Fruit fly (Drosophila melanogaster): ENCODE results near the gene CG42526.

The CG42526 gene

dm6 chr3L:9455819-9456388 lies 20.7 kb upstream of the CG42526 start, which contains the start of the genes phol and CG3552 (continued):
- TF ChIP-seq ac (GFP tag; optimal IDR thresholded peaks at IDR 0.05): no peak
- TF ChIP-seq sima (GFP tag; optimal IDR thresholded peaks at IDR 0.05): no peak
- no peak for TF ChIP-seq tio (GFP tag; optimal IDR thresholded peaks at IDR 0.05)
- peak; percentile 97 for TF ChIP-seq CG17186 (GFP tag; optimal IDR thresholded peaks at IDR 0.05)
- TF ChIP-seq CG2120 (GFP tag; optimal IDR thresholded peaks at IDR 0.05): peak; percentile 40
- TF ChIP-seq CG4617 (GFP tag; optimal IDR thresholded peaks at IDR 0.05; ENCODE audit: borderline replicate concordance): peak; percentile 92
- no peak for TF ChIP-seq CG12104 (GFP tag; optimal IDR thresholded peaks at IDR 0.05)
- TF ChIP-seq insv (GFP tag; optimal IDR thresholded peaks at IDR 0.05): peak in 1 of 2 experiments; percentile 17
- peak; percentile 45; the same call in 1 of the 3 replicates for TF ChIP-seq hb (GFP tag; IDR thresholded peaks at IDR 0.05; ENCODE audit: partially characterized antibody)
- no peak for TF ChIP-seq Stat92E (GFP tag; optimal IDR thresholded peaks at IDR 0.05)
- 0 out of 2 replicates have a peak, but pooled peaks have one; percentile 27 for TF ChIP-seq bbx (GFP tag; IDR thresholded peaks at IDR 0.05; ENCODE audit: partially characterized antibody)
- TF ChIP-seq Hmx (GFP tag; optimal IDR thresholded peaks at IDR 0.05): no peak
- TF ChIP-seq CG1603 (tag; optimal IDR thresholded peaks at IDR 0.05): peak; percentile 73
- TF ChIP-seq E2f1 (GFP tag; IDR thresholded peaks at IDR 0.05): no peak
- no peak for TF ChIP-seq zen2 (GFP tag; IDR thresholded peaks at IDR 0.05; ENCODE audit: partially characterized antibody)
- no peak for TF ChIP-seq pb (GFP tag; optimal IDR thresholded peaks at IDR 0.05)
- TF ChIP-seq fru (optimal IDR thresholded peaks at IDR 0.05): no peak
- TF ChIP-seq CG13296 (GFP tag; optimal IDR thresholded peaks at IDR 0.05): peak; percentile 9
- no peak for TF ChIP-seq CG11695 (GFP tag; IDR thresholded peaks at IDR 0.05)
- no peak for TF ChIP-seq CG2889 (GFP tag; IDR thresholded peaks at IDR 0.05)
- TF ChIP-seq Dp (GFP tag; optimal IDR thresholded peaks at IDR 0.05): peak; percentile 48
- TF ChIP-seq MBD-R2 (GFP tag; IDR thresholded peaks at IDR 0.05): peak; percentile 66
- TF ChIP-seq Ets65A (GFP tag): no peak
- no peak for TF ChIP-seq Asciz (GFP tag; optimal IDR thresholded peaks at IDR 0.05)
- TF ChIP-seq CoRest (tag; optimal IDR thresholded peaks at IDR 0.05): peak; percentile 24
- TF ChIP-seq CG11247 (GFP tag; IDR thresholded peaks at IDR 0.05): no peak
- TF ChIP-seq ken (GFP tag; IDR thresholded peaks at IDR 0.05): no peak
- TF ChIP-seq CG10979 (tag; optimal IDR thresholded peaks at IDR 0.05): peak; percentile 7
- peak; percentile 51 for TF ChIP-seq CG8924 (tag; optimal IDR thresholded peaks at IDR 0.05)
- TF ChIP-seq Usf (GFP tag; optimal IDR thresholded peaks at IDR 0.05): no peak
- TF ChIP-seq CG13287 (GFP tag; IDR thresholded peaks at IDR 0.05; ENCODE audit: partially characterized antibody): peak; percentile 31; the same call in 1 of the 2 replicates
- peak in 1 of 2 experiments; percentile 10 for TF ChIP-seq Trl (optimal IDR thresholded peaks at IDR 0.05)
- no peak for TF ChIP-seq Trl (GFP tag; optimal IDR thresholded peaks at IDR 0.05)
- no peak for TF ChIP-seq CG16779 (GFP tag; IDR thresholded peaks at IDR 0.05)
- TF ChIP-seq CG14710 (tag; optimal IDR thresholded peaks at IDR 0.05): peak; percentile 46
- no peak for TF ChIP-seq grn (GFP tag; optimal IDR thresholded peaks at IDR 0.05)
- TF ChIP-seq z (GFP tag; IDR thresholded peaks at IDR 0.05): no peak
- peak; percentile 21 for TF ChIP-seq shn (GFP tag; optimal IDR thresholded peaks at IDR 0.05)
- peak; percentile 30 for TF ChIP-seq nmo (GFP tag; optimal IDR thresholded peaks at IDR 0.05)
- TF ChIP-seq ase (GFP tag; IDR thresholded peaks at IDR 0.05): no peak
- peak; percentile 59 for TF ChIP-seq CG30020 (tag; optimal IDR thresholded peaks at IDR 0.05)
- peak; percentile 20 for TF ChIP-seq bab2 (GFP tag; optimal IDR thresholded peaks at IDR 0.05)
- TF ChIP-seq CG17385 (GFP tag; optimal IDR thresholded peaks at IDR 0.05): peak; percentile 29
- TF ChIP-seq pan (optimal IDR thresholded peaks at IDR 0.05): no peak
- no peak for TF ChIP-seq pan (GFP tag; optimal IDR thresholded peaks at IDR 0.05 in 1 of 2, IDR thresholded peaks at IDR 0.05 in 1 of 2)
- TF ChIP-seq CG15696 (tag; optimal IDR thresholded peaks at IDR 0.05): no peak
- no peak for TF ChIP-seq CG12942 (GFP tag; optimal IDR thresholded peaks at IDR 0.05)
- no peak for TF ChIP-seq Oli (tag; optimal IDR thresholded peaks at IDR 0.05)
- TF ChIP-seq Dek (tag; optimal IDR thresholded peaks at IDR 0.05): no peak
- TF ChIP-seq zf30C (GFP tag; optimal IDR thresholded peaks at IDR 0.05): no peak
- TF ChIP-seq nom (GFP tag; optimal IDR thresholded peaks at IDR 0.05): no peak
